Worm (Caenorhabditis elegans): ENCODE measurements around the gene pud-1.2.

DNA sequence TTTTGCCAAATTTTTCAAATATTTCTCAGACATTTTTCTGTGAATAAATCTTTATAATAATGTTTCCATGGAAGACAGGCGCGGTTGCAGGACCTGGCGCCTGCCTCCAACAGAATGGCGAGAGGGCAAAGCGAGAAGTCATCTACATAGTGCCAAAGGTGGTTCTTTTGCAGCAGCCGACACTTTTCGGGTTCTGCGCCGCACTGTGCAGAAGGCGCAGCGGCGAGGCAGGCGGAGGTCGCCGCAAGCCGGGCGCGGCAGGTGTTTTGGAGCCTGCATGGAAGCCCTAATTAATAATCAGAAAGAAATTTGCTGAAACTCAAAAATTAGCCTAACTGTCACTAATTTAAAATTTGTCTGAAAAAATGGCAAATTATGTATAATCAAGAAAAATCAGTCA is 21.2 kb upstream of the pud-1.2 start:
- TF ChIP-seq pha-4 (tag; optimal IDR thresholded peaks at IDR 0.05) (no peak), daf-12 (tag; optimal IDR thresholded peaks at IDR 0.05) (no peak), pqm-1 (tag; optimal IDR thresholded peaks at IDR 0.05) (no peak), elt-1 (tag; optimal IDR thresholded peaks at IDR 0.05) (no peak), snpc-4 (tag; optimal IDR thresholded peaks at IDR 0.05) (no peak)
